Worm (Caenorhabditis elegans): ENCODE results near the gene dpl-1.

- TF ChIP-seq pha-4 (tag; optimal IDR thresholded peaks at IDR 0.05) (no peak), lin-13 (tag; optimal IDR thresholded peaks at IDR 0.05) (no peak), lsy-2 (tag; optimal IDR thresholded peaks at IDR 0.05) (no peak), nhr-76 (tag; optimal IDR thresholded peaks at IDR 0.05) (no peak), nhr-237 (tag; optimal IDR thresholded peaks at IDR 0.05) (no peak), unc-39 (tag; optimal IDR thresholded peaks at IDR 0.05) (no peak), nhr-2 (tag; optimal IDR thresholded peaks at IDR 0.05) (no peak), mep-1 (tag; optimal IDR thresholded peaks at IDR 0.05) (no peak), unc-62 (GFP tag; optimal IDR thresholded peaks at IDR 0.05) (no peak), snpc-4 (tag; optimal IDR thresholded peaks at IDR 0.05) (no peak), mab-5 (tag; optimal IDR thresholded peaks at IDR 0.05) (no peak), nhr-12 (tag; optimal IDR thresholded peaks at IDR 0.05) (no peak)
Measured at ce11 chrII:9171466-9172187, 1.9 kb downstream of the dpl-1 start.
